Worm (Caenorhabditis elegans) whole organism, L4 larva: ENCODE results near the gene ZK1290.10.

Experiments
- ZK337.2 ChIP-seq: fragments of 200-800 bp; sonication (Bioruptor generic); IDR thresholded peaks from 2 replicates; pipeline ENCODE4 v1.3.6; 2022; ENCODE audit warnings: missing genetic modification reagents, missing genetic modification characterization, missing compliant biosample characterization
- ceh-20 ChIP-seq: fragments of 200-800 bp; sonication (Bioruptor generic); IDR thresholded peaks from 2 replicates; pipeline ENCODE4 v1.3.6; 2022; ENCODE audit warnings: missing genetic modification reagents, missing genetic modification characterization, missing compliant biosample characterization
- daf-12 ChIP-seq: fragments of 150-350 bp; optimal IDR thresholded peaks from 2 replicates; lab custom pipeline; 2014; ENCODE audit warnings: missing biosample characterization, missing genetic modification reagents, missing genetic modification characterization
- mdl-1 ChIP-seq, 2 experiments: fragments of 150-350 bp in 1 of 2; sonication (generic microtip) in 1 of 2; optimal IDR thresholded peaks; 2 replicates each; lab custom pipeline; 2014 to 2017; ENCODE audit warnings: missing biosample characterization in 2 of 2, missing genetic modification characterization in 2 of 2
- nhr-77 ChIP-seq: fragments of 150-350 bp; optimal IDR thresholded peaks from 2 replicates; lab custom pipeline; 2014; ENCODE audit warnings: missing biosample characterization, missing genetic modification characterization
- snpc-4 ChIP-seq: fragments of 150-350 bp; optimal IDR thresholded peaks from 2 replicates; lab custom pipeline; 2014; ENCODE audit warnings: missing biosample characterization, missing genetic modification characterization
- unc-130 ChIP-seq: sonication (generic microtip); optimal IDR thresholded peaks from 2 replicates; lab custom pipeline; 2016; ENCODE audit warnings: missing genetic modification reagents, missing genetic modification characterization, missing compliant biosample characterization
- unc-62 ChIP-seq, 3 experiments: fragments of 150-350 bp in 1 of 3; sonication (generic microtip); optimal IDR thresholded peaks in 2 of 3; peaks in 1 of 3; 1 replicate in 1 of 3; 2 replicates in 2 of 3; lab custom pipeline; 2014 to 2017; ENCODE audit warnings: missing biosample characterization in 3 of 3, missing genetic modification characterization in 3 of 3, missing genetic modification reagents in 3 of 3, missing genotype in 1 of 3

ce11 chrII:7599357-7599756, 45.7 kb upstream of the ZK1290.10 start, which contains the start of gene npp-21:
- no peak for TF ChIP-seq daf-12
- TF ChIP-seq unc-62 (GFP tag; optimal IDR thresholded peaks at IDR 0.05 in 1 of 2; lab: Kevin White, UChicago) = no peak
- no peak for TF ChIP-seq unc-62 (tag; optimal IDR thresholded peaks at IDR 0.05; lab: Kevin White, UChicago)
- no peak for TF ChIP-seq ZK337.2 (GFP tag; lab: Robert Waterston, UW)
- no peak for TF ChIP-seq ceh-20 (GFP tag; lab: Robert Waterston, UW)
- no peak for TF ChIP-seq nhr-77
- TF ChIP-seq mdl-1 (tag; optimal IDR thresholded peaks at IDR 0.05; lab: Kevin White, UChicago) = no peak
- no peak for TF ChIP-seq snpc-4
- TF ChIP-seq unc-130 (GFP tag; lab: Kevin White, UChicago) = no peak
